Worm (Caenorhabditis elegans): ENCODE measurements around the gene odr-4.

DNA sequence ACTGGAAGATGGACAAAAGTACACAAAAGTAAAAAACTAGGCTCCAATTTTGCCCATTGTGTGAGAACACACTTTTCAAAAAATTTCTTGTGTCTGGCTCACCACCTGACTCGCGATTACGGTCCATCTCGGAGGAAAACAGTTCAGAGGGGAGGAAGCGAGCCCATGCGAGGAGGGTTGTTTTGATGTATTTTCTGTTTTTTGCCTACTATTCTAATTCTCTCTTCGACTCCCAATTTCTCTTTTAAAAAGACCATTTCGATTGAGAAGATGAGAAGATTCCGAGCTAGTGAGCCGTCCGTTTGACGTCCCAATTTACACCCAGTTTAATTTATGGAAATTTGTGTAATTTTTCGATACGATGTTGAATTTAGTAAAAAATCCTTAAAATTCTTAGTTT is 16.1 kb downstream of the odr-4 start:
- TF ChIP-seq snpc-4 (tag; optimal IDR thresholded peaks at IDR 0.05) = no peak
- no peak for TF ChIP-seq hif-1 (tag; optimal IDR thresholded peaks at IDR 0.05)
- no peak for TF ChIP-seq ama-1 (optimal IDR thresholded peaks at IDR 0.05)
- TF ChIP-seq nhr-77 (tag; optimal IDR thresholded peaks at IDR 0.05) = no peak
- no peak for TF ChIP-seq zag-1 (tag; optimal IDR thresholded peaks at IDR 0.05)
- no peak for TF ChIP-seq lin-13 (GFP tag; optimal IDR thresholded peaks at IDR 0.05)
- TF ChIP-seq pqm-1 (tag; optimal IDR thresholded peaks at IDR 0.05) = no peak
- TF ChIP-seq lsy-2 (tag; optimal IDR thresholded peaks at IDR 0.05) = no peak
- TF ChIP-seq ZK337.2 (GFP tag; IDR thresholded peaks at IDR 0.05) = no peak
- no peak for TF ChIP-seq lir-3 (tag; optimal IDR thresholded peaks at IDR 0.05)
- TF ChIP-seq lin-39 (tag; optimal IDR thresholded peaks at IDR 0.05) = no peak
- no peak for TF ChIP-seq fkh-10 (GFP tag; optimal IDR thresholded peaks at IDR 0.05)
- no peak for TF ChIP-seq zip-2 (tag; optimal IDR thresholded peaks at IDR 0.05)
